Fruit fly (Drosophila melanogaster): ENCODE measurements around the gene CG11970.

The CG11970 gene

DNA sequence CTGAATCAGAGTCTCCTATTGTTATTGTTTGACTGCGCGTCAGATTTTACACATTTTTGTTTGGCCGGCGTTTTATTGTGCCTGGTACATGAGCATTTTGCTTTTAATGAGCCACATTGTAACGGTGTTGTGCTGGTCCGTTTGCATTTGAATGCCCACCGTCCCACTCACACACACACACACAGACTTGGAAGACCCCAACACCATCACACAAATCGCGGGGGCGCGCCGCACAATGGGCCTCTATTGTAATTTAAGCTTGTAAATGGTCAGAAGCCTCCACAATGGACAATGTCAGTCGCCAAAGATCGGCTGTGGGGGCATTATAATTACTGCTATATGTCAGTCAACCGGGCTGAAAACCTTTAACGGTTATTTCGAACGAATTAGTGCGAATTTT, 28.2 kb upstream of the CG11970 start:
- TF ChIP-seq bab1 (GFP tag; optimal IDR thresholded peaks at IDR 0.05) (no peak), Hr96 (GFP tag; optimal IDR thresholded peaks at IDR 0.05) (no peak), Clk (GFP tag; optimal IDR thresholded peaks at IDR 0.05) (no peak), CG33017 (tag; optimal IDR thresholded peaks at IDR 0.05) (no peak), CG7101 (tag; optimal IDR thresholded peaks at IDR 0.05) (no peak), Crg-1 (GFP tag; optimal IDR thresholded peaks at IDR 0.05) (no peak), CG1620 (GFP tag; optimal IDR thresholded peaks at IDR 0.05) (no peak)

DNA sequence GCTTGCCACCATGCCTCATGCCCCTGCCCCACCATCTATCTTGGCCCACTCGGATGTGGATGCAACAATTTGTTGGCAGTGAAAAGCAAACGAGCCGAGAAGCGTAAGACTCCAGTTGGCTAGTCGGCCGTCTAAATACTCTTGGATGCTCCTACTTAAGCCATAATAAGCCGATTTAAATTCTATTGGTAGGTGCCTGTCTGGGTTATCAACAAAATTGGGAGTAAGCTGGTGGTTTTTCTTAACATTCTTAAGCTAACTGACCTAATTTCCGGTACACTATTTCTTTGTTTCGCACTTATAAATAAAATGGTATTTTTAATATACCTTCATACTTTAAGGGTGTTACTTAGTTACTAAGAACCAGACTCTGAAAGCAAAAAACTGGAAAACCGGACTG, 26.8 kb upstream of the CG11970 start:
- TF ChIP-seq toe (GFP tag; optimal IDR thresholded peaks at IDR 0.05), result no peak

DNA sequence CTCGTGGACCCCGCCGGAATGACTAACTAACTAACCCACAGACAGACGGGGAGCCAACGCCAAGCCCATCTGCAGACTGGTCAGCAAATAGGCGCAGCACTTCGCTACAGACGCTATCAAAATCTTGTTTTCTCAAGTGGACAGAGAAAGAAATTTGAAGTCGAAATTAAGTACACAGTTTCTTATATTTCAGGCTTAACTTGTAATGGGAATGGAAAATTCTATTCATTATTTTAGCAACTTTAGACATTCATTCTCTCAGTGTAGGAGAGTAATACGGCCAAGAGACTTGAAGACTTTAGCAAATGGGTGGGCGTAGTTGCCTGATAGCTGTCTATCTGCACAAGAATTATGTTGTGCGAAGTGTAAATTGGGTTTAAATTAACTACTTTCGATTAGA, 26.2 kb upstream of the CG11970 start:
- TF ChIP-seq cnc (optimal IDR thresholded peaks at IDR 0.05) (no peak), CG12768 (GFP tag; optimal IDR thresholded peaks at IDR 0.05) (no peak), Clk (GFP tag; optimal IDR thresholded peaks at IDR 0.05) (no peak), CG7101 (tag; optimal IDR thresholded peaks at IDR 0.05) (no peak)

DNA sequence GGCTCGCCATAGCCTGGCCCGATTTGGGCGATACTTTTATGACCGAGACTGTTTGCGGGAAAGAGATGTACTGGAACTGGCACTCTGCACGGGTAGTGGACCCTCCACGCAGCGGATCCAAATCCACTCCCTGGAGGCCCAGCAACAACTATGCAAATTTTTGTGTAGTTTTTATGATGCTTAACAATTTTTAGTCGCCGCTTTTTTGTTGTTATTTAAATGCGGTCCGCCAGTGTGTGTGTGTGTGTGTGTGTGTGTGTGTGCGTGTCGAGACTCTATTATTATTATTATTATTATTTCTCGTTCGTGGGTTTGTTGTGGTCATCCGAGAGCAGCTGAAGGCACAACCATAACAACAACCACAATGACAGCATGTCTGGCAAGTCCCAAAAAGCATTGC, 25.4 kb upstream of the CG11970 start:
- no peak for TF ChIP-seq CG7045 (GFP tag; optimal IDR thresholded peaks at IDR 0.05)

DNA sequence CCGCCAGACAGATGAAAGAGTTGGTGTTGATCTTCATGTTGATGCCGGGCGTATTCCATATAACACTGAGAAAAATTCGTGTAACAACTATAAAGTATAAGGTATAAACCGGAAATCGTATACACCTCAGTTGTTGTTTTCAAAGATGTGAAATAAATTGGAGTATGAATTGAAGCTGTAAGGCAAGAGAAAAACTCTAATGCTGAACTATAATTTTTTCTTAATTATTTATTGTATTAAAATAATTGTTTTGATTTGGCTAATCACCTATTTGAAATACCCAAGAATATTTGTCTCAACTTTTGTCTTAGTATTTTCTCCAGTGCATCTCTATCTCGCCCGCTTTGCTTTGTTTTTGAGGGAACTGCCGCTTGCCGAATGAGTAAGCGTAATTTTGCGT, 24.2 kb upstream of the CG11970 start:
- TF ChIP-seq CG14711 (tag; optimal IDR thresholded peaks at IDR 0.05) (no peak), pad (GFP tag; optimal IDR thresholded peaks at IDR 0.05) (no peak), cnc (optimal IDR thresholded peaks at IDR 0.05) (no peak), CG5204 (GFP tag; optimal IDR thresholded peaks at IDR 0.05) (no peak), ovo (GFP tag; optimal IDR thresholded peaks at IDR 0.05) (no peak), CG33017 (tag; optimal IDR thresholded peaks at IDR 0.05) (no peak), kay (GFP tag; ENCODE audit: borderline replicate concordance) (no peak), Mnt (GFP tag; optimal IDR thresholded peaks at IDR 0.05) (no peak), CG7045 (GFP tag; optimal IDR thresholded peaks at IDR 0.05) (no peak), CG7101 (tag; optimal IDR thresholded peaks at IDR 0.05) (no peak), bab1 (GFP tag; optimal IDR thresholded peaks at IDR 0.05) (no peak), CG1620 (GFP tag; optimal IDR thresholded peaks at IDR 0.05) (no peak), CG12768 (GFP tag; optimal IDR thresholded peaks at IDR 0.05) (no peak), cic (GFP tag; optimal IDR thresholded peaks at IDR 0.05) (no peak), tj (GFP tag; optimal IDR thresholded peaks at IDR 0.05) (no peak), Hr96 (GFP tag; optimal IDR thresholded peaks at IDR 0.05) (no peak), Clk (GFP tag; optimal IDR thresholded peaks at IDR 0.05) (no peak), CG11617 (GFP tag; optimal IDR thresholded peaks at IDR 0.05) (no peak), Crg-1 (GFP tag; optimal IDR thresholded peaks at IDR 0.05) (no peak)

DNA sequence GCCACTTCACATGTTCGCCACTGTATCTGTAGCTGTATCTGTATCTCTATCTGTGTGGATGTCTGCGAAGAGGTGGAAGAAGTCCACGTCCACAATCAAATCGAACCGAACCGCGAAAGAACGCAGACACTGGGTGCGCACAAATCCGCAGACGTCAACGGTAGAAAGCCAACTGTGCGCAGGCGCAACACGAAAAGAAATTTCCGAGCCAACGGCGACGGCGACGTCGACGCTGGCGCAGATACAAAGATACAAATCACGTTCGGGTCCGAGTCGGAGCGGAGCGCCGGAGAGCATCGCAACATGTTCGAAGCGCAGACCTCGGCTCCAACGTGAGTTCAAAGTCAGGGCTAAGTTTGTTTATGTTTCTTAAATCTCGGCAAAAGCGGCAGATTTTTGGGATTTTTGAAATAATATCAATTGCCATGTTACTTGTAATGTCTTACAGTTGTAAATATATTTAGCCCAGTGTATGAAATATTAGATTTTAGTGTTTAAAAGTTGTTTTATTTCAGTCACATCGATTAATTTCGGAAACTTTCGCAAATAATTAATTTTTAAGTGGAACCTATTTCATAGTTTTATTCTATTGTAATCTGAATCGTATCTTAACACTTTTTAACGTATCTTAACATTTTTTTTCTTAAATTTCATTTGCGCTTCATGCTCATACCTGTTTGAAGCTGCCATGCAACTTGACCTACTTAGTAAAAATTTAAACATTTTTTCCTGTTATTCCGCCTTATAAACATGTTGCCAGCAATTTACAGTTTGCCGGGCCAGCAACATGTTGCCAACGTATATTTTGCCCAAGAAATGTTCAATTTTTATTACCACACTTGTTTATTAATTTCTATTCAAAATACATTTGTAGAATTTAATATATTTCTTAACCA, 21.4 kb upstream of the CG11970 start, which contains the start of gene ich:
ich (minus strand) TSS at position 178 of the 896 bp plus-strand sequence.
- TF ChIP-seq cnc (optimal IDR thresholded peaks at IDR 0.05) (no peak), CG12768 (GFP tag; optimal IDR thresholded peaks at IDR 0.05) (no peak), Mnt (GFP tag; optimal IDR thresholded peaks at IDR 0.05) (no peak)

DNA sequence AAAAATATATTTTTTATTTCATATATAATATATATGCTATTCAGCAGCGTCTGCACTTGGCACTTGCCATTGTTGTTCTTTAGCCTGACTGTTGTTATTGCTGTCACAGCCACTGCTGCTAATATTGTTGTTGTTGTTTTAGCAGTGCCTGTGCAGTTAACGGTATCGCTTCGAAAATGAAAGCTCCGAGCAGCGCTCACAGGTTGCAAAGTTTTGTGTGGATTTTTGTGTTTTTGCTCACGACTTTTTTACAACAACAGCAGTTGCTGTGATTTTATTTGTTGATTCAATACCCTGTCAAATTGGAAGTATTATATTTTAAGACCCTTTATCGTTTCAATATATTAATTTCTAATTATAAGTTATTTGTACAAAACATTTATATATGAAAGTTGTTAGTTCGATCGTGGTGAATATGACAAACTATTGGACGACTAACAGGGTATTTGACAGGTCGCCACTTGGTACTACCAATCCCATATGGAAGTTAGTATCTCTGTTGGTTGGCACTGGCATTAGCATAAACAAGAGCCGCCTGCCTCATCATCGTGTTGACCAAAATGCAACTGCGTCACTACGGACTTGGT, 20.7 kb upstream of the CG11970 start:
- TF ChIP-seq cnc (optimal IDR thresholded peaks at IDR 0.05) (no peak), Clk (GFP tag; optimal IDR thresholded peaks at IDR 0.05) (no peak), CG12768 (GFP tag; optimal IDR thresholded peaks at IDR 0.05) (no peak), bab1 (GFP tag; optimal IDR thresholded peaks at IDR 0.05) (no peak), CG1620 (GFP tag; optimal IDR thresholded peaks at IDR 0.05) (no peak), CG14711 (tag; optimal IDR thresholded peaks at IDR 0.05) (no peak), CG7045 (GFP tag; optimal IDR thresholded peaks at IDR 0.05) (no peak), CG33017 (tag; optimal IDR thresholded peaks at IDR 0.05) (no peak), Crg-1 (GFP tag; optimal IDR thresholded peaks at IDR 0.05) (no peak), ovo (GFP tag; optimal IDR thresholded peaks at IDR 0.05) (no peak), CG11617 (GFP tag; optimal IDR thresholded peaks at IDR 0.05) (no peak), kay (GFP tag; ENCODE audit: borderline replicate concordance) (no peak)

DNA sequence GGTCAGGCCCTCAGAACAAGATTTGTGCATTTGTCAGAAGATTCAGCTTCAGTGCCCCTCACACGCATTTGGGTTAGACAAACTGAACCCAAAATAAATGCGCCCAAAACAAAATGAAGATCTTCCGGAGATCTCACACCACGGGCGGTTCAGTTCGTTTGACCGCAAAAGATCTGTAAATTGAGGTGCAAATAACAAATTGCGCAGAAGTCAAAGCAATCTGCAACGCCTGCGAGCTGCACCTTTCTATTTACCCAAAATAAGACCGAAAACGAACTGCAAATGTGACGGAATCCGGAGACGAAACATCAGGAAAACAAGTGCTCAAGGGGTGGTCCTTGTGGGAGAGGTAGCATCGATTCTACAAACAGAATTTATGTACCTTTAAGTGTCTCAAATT, 19.0 kb upstream of the CG11970 start:
- TF ChIP-seq CG33017 (tag; optimal IDR thresholded peaks at IDR 0.05), result no peak
- no peak for TF ChIP-seq Mnt (GFP tag; optimal IDR thresholded peaks at IDR 0.05)
- no peak for TF ChIP-seq tj (GFP tag; optimal IDR thresholded peaks at IDR 0.05)
- TF ChIP-seq cic (GFP tag; optimal IDR thresholded peaks at IDR 0.05), result no peak
- no peak for TF ChIP-seq CG7045 (GFP tag; optimal IDR thresholded peaks at IDR 0.05)
- no peak for TF ChIP-seq CG1620 (GFP tag; optimal IDR thresholded peaks at IDR 0.05)
- TF ChIP-seq toe (GFP tag; optimal IDR thresholded peaks at IDR 0.05), result no peak
- TF ChIP-seq Hr96 (GFP tag; optimal IDR thresholded peaks at IDR 0.05), result no peak
- TF ChIP-seq pad (GFP tag; optimal IDR thresholded peaks at IDR 0.05), result no peak
- no peak for TF ChIP-seq bab1 (GFP tag; optimal IDR thresholded peaks at IDR 0.05)
- no peak for TF ChIP-seq cnc (optimal IDR thresholded peaks at IDR 0.05)
- TF ChIP-seq Clk (GFP tag; optimal IDR thresholded peaks at IDR 0.05), result no peak
- no peak for TF ChIP-seq CG7101 (tag; optimal IDR thresholded peaks at IDR 0.05)
- TF ChIP-seq CG5204 (GFP tag; optimal IDR thresholded peaks at IDR 0.05), result no peak
- no peak for TF ChIP-seq CG12768 (GFP tag; optimal IDR thresholded peaks at IDR 0.05)
